Fruit fly (Drosophila melanogaster) whole organism, embryonic: Measurements from ENCODE around the gene CG3036.

Source experiments
- ATbp ChIP-seq: fragments of 200-800 bp; sonication (Bioruptor generic); optimal IDR thresholded peaks from 2 replicates; lab custom pipeline; 2017; ENCODE audit warnings: missing biosample characterization, mild to moderate bottlenecking, missing genetic modification characterization, missing genetic modification reagents
- Adf1 ChIP-seq: fragments of 200-800 bp; sonication (Bioruptor generic); IDR thresholded peaks from 2 replicates; pipeline ENCODE4 v1.3.6; 2022; ENCODE audit warnings: missing biosample characterization, missing genetic modification characterization
- CG10979 ChIP-seq: fragments of 200-800 bp; sonication (Bioruptor generic); optimal IDR thresholded peaks from 2 replicates; lab custom pipeline; 2018; ENCODE audit warnings: missing biosample characterization, mild to moderate bottlenecking, missing genetic modification characterization, moderate library complexity
- CG11504 ChIP-seq: fragments of 200-800 bp; sonication (Bioruptor generic); optimal IDR thresholded peaks from 3 replicates; lab custom pipeline; 2019; ENCODE audit warnings: missing biosample characterization, mild to moderate bottlenecking, missing genetic modification characterization, moderate library complexity
- CG12236 ChIP-seq: fragments of 200-800 bp; sonication (Bioruptor generic); optimal IDR thresholded peaks from 2 replicates; lab custom pipeline; 2016; ENCODE audit warnings: missing biosample characterization, missing genetic modification characterization
- CG12769 ChIP-seq: fragments of 200-800 bp; sonication (Bioruptor generic); optimal IDR thresholded peaks from 2 replicates; lab custom pipeline; 2019; ENCODE audit warnings: missing biosample characterization, mild to moderate bottlenecking, missing genetic modification characterization, moderate library complexity
- CG12942 ChIP-seq: fragments of 200-800 bp; sonication (Bioruptor generic); optimal IDR thresholded peaks from 3 replicates; lab custom pipeline; 2016; ENCODE audit warnings: missing biosample characterization, missing genetic modification characterization
- CG2129 ChIP-seq: fragments of 200-800 bp; sonication (Bioruptor generic); IDR thresholded peaks from 2 replicates; pipeline ENCODE4 v1.3.6; 2022; ENCODE audit warnings: missing biosample characterization, missing genetic modification characterization; ENCODE audit not compliant: partially characterized antibody
- CG34422 ChIP-seq: fragments of 200-800 bp; sonication (Bioruptor generic); IDR thresholded peaks from 3 replicates; pipeline ENCODE4 v1.3.6; 2022; ENCODE audit warnings: missing biosample characterization, missing genetic modification characterization
- CG43689 ChIP-seq: fragments of 200-800 bp; sonication (Bioruptor generic); IDR thresholded peaks from 2 replicates; pipeline ENCODE4 v1.3.6; 2022; ENCODE audit warnings: missing biosample characterization, missing genetic modification characterization
- CG4730 ChIP-seq: fragments of 200-800 bp; sonication (Bioruptor generic); IDR thresholded peaks from 2 replicates; pipeline ENCODE4 v1.3.6; 2022; ENCODE audit warnings: missing biosample characterization, missing genetic modification characterization
- CG6254 ChIP-seq: fragments of 200-800 bp; sonication (Bioruptor generic); optimal IDR thresholded peaks from 3 replicates; lab custom pipeline; 2017; ENCODE audit warnings: mild to moderate bottlenecking, missing biosample characterization, missing genetic modification reagents, missing genetic modification characterization
- CG6272 ChIP-seq: fragments of 200-800 bp; sonication (Bioruptor generic); IDR thresholded peaks from 2 replicates; pipeline ENCODE4 v1.3.6; 2022; ENCODE audit warnings: missing biosample characterization, missing genetic modification characterization
- CG6813 ChIP-seq: fragments of 200-800 bp; sonication (Bioruptor generic); optimal IDR thresholded peaks from 2 replicates; lab custom pipeline; 2017; ENCODE audit warnings: missing biosample characterization, missing genetic modification characterization, mild to moderate bottlenecking, moderate library complexity, missing genetic modification reagents
- CG7745 ChIP-seq: fragments of 200-800 bp; sonication (Bioruptor generic); optimal IDR thresholded peaks from 2 replicates; lab custom pipeline; 2018; ENCODE audit warnings: missing biosample characterization, mild to moderate bottlenecking, missing genetic modification characterization, moderate library complexity
- CG7839 ChIP-seq: fragments of 200-800 bp; sonication (Bioruptor generic); optimal IDR thresholded peaks from 3 replicates; lab custom pipeline; 2018; ENCODE audit warnings: missing biosample characterization, mild to moderate bottlenecking, missing genetic modification characterization, moderate library complexity
- CG8388 ChIP-seq: fragments of 200-800 bp; sonication (Bioruptor generic); optimal IDR thresholded peaks from 2 replicates; lab custom pipeline; 2019; ENCODE audit warnings: missing biosample characterization, mild to moderate bottlenecking, missing genetic modification characterization, moderate library complexity
- CG9437 ChIP-seq: fragments of 200-800 bp; sonication (Bioruptor generic); optimal IDR thresholded peaks from 2 replicates; lab custom pipeline; 2018; ENCODE audit warnings: missing biosample characterization, mild to moderate bottlenecking, missing genetic modification characterization
- CG9817 ChIP-seq: fragments of 200-800 bp; sonication (Bioruptor generic); optimal IDR thresholded peaks from 2 replicates; lab custom pipeline; 2018; ENCODE audit warnings: missing biosample characterization, mild to moderate bottlenecking, missing genetic modification characterization, moderate library complexity
- Camta ChIP-seq: fragments of 200-800 bp; sonication (Bioruptor generic); optimal IDR thresholded peaks from 2 replicates; lab custom pipeline; 2016; ENCODE audit warnings: missing biosample characterization, missing genetic modification characterization
- Fer3 ChIP-seq: fragments of 200-800 bp; sonication (Bioruptor generic); optimal IDR thresholded peaks from 2 replicates; lab custom pipeline; 2018; ENCODE audit warnings: missing biosample characterization, mild to moderate bottlenecking, missing genetic modification characterization, moderate library complexity
- HLHmδ ChIP-seq: fragments of 200-800 bp; sonication (Bioruptor generic); optimal IDR thresholded peaks from 2 replicates; lab custom pipeline; 2018; ENCODE audit warnings: missing biosample characterization, mild to moderate bottlenecking, missing genetic modification characterization, moderate library complexity
- Nf-YB ChIP-seq: fragments of 200-800 bp; sonication (Bioruptor generic); optimal IDR thresholded peaks from 3 replicates; lab custom pipeline; 2019; ENCODE audit warnings: missing biosample characterization, mild to moderate bottlenecking, missing genetic modification characterization, moderate library complexity
- Taf1 ChIP-seq: fragments of 200-800 bp; sonication (Bioruptor generic); IDR thresholded peaks from 2 replicates; pipeline ENCODE4 v1.3.6; 2022; ENCODE audit warnings: missing biosample characterization, missing genetic modification characterization
- Xrp1 ChIP-seq: fragments of 200-800 bp; sonication (Bioruptor generic); IDR thresholded peaks from 2 replicates; pipeline ENCODE4 v1.3.6; 2022; ENCODE audit warnings: missing biosample characterization, missing genetic modification characterization
- al ChIP-seq: fragments of 200-800 bp; sonication (Bioruptor generic); IDR thresholded peaks from 2 replicates; pipeline ENCODE4 v1.3.6; 2022; ENCODE audit warnings: missing biosample characterization, missing genetic modification characterization
- ap ChIP-seq: fragments of 200-800 bp; sonication (Bioruptor generic); IDR thresholded peaks from 2 replicates; pipeline ENCODE4 v1.3.6; 2022; ENCODE audit warnings: missing biosample characterization, missing genetic modification characterization
- ara ChIP-seq: fragments of 200-800 bp; sonication (Bioruptor generic); IDR thresholded peaks from 2 replicates; pipeline ENCODE4 v1.3.6; 2022; ENCODE audit warnings: missing biosample characterization, missing genetic modification characterization
- bbx ChIP-seq: fragments of 200-800 bp; sonication (Bioruptor generic); IDR thresholded peaks from 2 replicates; pipeline ENCODE4 v1.3.6; 2022; ENCODE audit warnings: missing biosample characterization, missing genetic modification characterization; ENCODE audit not compliant: partially characterized antibody
- cas ChIP-seq: fragments of 200-800 bp; sonication (Bioruptor generic); IDR thresholded peaks from 2 replicates; pipeline ENCODE4 v1.3.6; 2022; ENCODE audit warnings: missing biosample characterization, missing genetic modification characterization
- chinmo ChIP-seq: fragments of 200-800 bp; sonication (Bioruptor generic); IDR thresholded peaks from 4 replicates; pipeline ENCODE4 v1.3.6; 2022; ENCODE audit warnings: missing biosample characterization, missing genetic modification characterization; ENCODE audit not compliant: partially characterized antibody
- crol ChIP-seq: fragments of 200-800 bp; sonication (Bioruptor generic); IDR thresholded peaks from 2 replicates; pipeline ENCODE4 v1.3.6; 2022; ENCODE audit warnings: missing biosample characterization, missing genetic modification characterization
- da ChIP-seq: fragments of 200-800 bp; sonication (Bioruptor generic); optimal IDR thresholded peaks from 2 replicates; lab custom pipeline; 2016; ENCODE audit warnings: missing biosample characterization, missing genetic modification characterization
- dimm ChIP-seq: fragments of 200-800 bp; sonication (Bioruptor generic); IDR thresholded peaks from 2 replicates; pipeline ENCODE4 v1.3.6; 2022; ENCODE audit warnings: missing biosample characterization, missing genetic modification characterization
- fru ChIP-seq: fragments of >200 bp; optimal IDR thresholded peaks from 2 replicates; lab custom pipeline; 2017
- gcm ChIP-seq: fragments of 200-800 bp; sonication (Bioruptor generic); optimal IDR thresholded peaks from 2 replicates; lab custom pipeline; 2019; ENCODE audit warnings: missing biosample characterization, mild to moderate bottlenecking, missing genetic modification characterization, moderate library complexity
- gem ChIP-seq: fragments of 200-800 bp; sonication (Bioruptor generic); optimal IDR thresholded peaks from 2 replicates; lab custom pipeline; 2019; ENCODE audit warnings: missing biosample characterization, mild to moderate bottlenecking, missing genetic modification characterization, moderate library complexity
- grau ChIP-seq: fragments of 200-800 bp; optimal IDR thresholded peaks from 3 replicates; lab custom pipeline; 2019; ENCODE audit warnings: missing biosample characterization, mild to moderate bottlenecking, missing genetic modification characterization, moderate library complexity
- gro ChIP-seq: fragments of 200-800 bp; sonication (Bioruptor generic); optimal IDR thresholded peaks from 2 replicates; lab custom pipeline; 2016; ENCODE audit warnings: missing biosample characterization, missing genetic modification characterization
- lov ChIP-seq, 2 experiments: fragments of 200-800 bp in 1 of 2; fragments of >200 bp in 1 of 2; sonication (Bioruptor generic) in 1 of 2; IDR thresholded peaks in 1 of 2; optimal IDR thresholded peaks in 1 of 2; 2 replicates in 1 of 2; 3 replicates in 1 of 2; pipeline versions ENCODE4 v1.3.6 to Lab custom; 2017 to 2022; ENCODE audit warnings: missing biosample characterization in 1 of 2, missing genetic modification characterization in 1 of 2
- psq ChIP-seq: fragments of 200-800 bp; sonication (Bioruptor generic); optimal IDR thresholded peaks from 2 replicates; lab custom pipeline; 2017; ENCODE audit warnings: missing biosample characterization, missing genetic modification characterization
- sens ChIP-seq: fragments of 200-800 bp; sonication (Bioruptor generic); peaks from one replicate; lab custom pipeline; 2016; ENCODE audit warnings: missing biosample characterization, missing genetic modification characterization
- slbo ChIP-seq: fragments of 200-800 bp; sonication (Bioruptor generic); IDR thresholded peaks from 2 replicates; pipeline ENCODE4 v1.3.6; 2022; ENCODE audit warnings: missing biosample characterization, missing genetic modification characterization
- slp2 ChIP-seq: fragments of 200-800 bp; sonication (Bioruptor generic); optimal IDR thresholded peaks from 2 replicates; lab custom pipeline; 2016; ENCODE audit warnings: missing biosample characterization, missing genetic modification characterization
- ssp ChIP-seq: fragments of 200-800 bp; sonication (Bioruptor generic); IDR thresholded peaks from 2 replicates; pipeline ENCODE4 v1.3.6; 2022; ENCODE audit warnings: missing biosample characterization, missing genetic modification characterization
- sug ChIP-seq: fragments of 200-800 bp; optimal IDR thresholded peaks from 2 replicates; lab custom pipeline; 2019; ENCODE audit warnings: missing biosample characterization, mild to moderate bottlenecking, missing genetic modification characterization, moderate library complexity

The CG3036 gene

dm6 chr2L:4886645-4887044, 5.3 kb upstream of the CG3036 start (continued):
- no peak for TF ChIP-seq CG2129 (GFP tag; lab: Robert Waterston, UW)
- TF ChIP-seq CG7745, result no peak
- TF ChIP-seq sens (GFP tag; lab: Kevin White, UChicago), result peak; percentile 35
- peak; percentile 72 for TF ChIP-seq CG8388 (GFP tag; lab: Kevin White, UChicago)
- TF ChIP-seq CG12236 (GFP tag; lab: Kevin White, UChicago), result no peak
- TF ChIP-seq psq (GFP tag; lab: Kevin White, UChicago), result no peak
- 0 out of 2 replicates have a peak, but pooled peaks have one; percentile 38 for TF ChIP-seq crol (GFP tag; lab: Robert Waterston, UW)

dm6 chr2L:4887382-4888219, 4.3 kb upstream of the CG3036 start:
- TF ChIP-seq bbx (GFP tag; lab: Robert Waterston, UW), result no peak
- peak; percentile 33; the same call in 1 of the 2 replicates for TF ChIP-seq dimm (GFP tag; lab: Robert Waterston, UW)
- TF ChIP-seq CG10979 (tag; lab: Kevin White, UChicago), result peak; percentile 43
- TF ChIP-seq Xrp1, result peak; percentile 77
- no peak for TF ChIP-seq fru (lab: Kevin White, UChicago)
- peak; percentile 62 for TF ChIP-seq Fer3 (tag; lab: Kevin White, UChicago)
- peak; percentile 27 for TF ChIP-seq Camta (GFP tag; lab: Kevin White, UChicago)
- TF ChIP-seq CG34422 (GFP tag; lab: Robert Waterston, UW), result peak; percentile 59
- peak; percentile 24 for TF ChIP-seq ssp (GFP tag; lab: Robert Waterston, UW)
- TF ChIP-seq sug, result no peak
- peak; percentile 62 for TF ChIP-seq grau (tag; lab: Kevin White, UChicago)
- TF ChIP-seq CG7839, result peak; percentile 62
- 0 out of 2 replicates have a peak, but pooled peaks have one; percentile 11 for TF ChIP-seq cas
- peak; percentile 50 for TF ChIP-seq ATbp
- peak; percentile 58; the same call in 2 of the 4 replicates for TF ChIP-seq chinmo (GFP tag; lab: Robert Waterston, UW)
- peak; percentile 55 for TF ChIP-seq CG9817
- peak; percentile 52; the same call in 1 of the 2 replicates for TF ChIP-seq al
- no peak for TF ChIP-seq slp2 (GFP tag; lab: Kevin White, UChicago)
- TF ChIP-seq CG6254 (GFP tag; lab: Kevin White, UChicago), result peak; percentile 22
- TF ChIP-seq slbo (GFP tag; lab: Robert Waterston, UW), result peak; percentile 81
- no peak for TF ChIP-seq lov (optimal IDR thresholded peaks at IDR 0.05; lab: Kevin White, UChicago)
- peak; percentile 54; the same call in 1 of the 3 replicates for TF ChIP-seq lov (GFP tag; IDR thresholded peaks at IDR 0.05; lab: Robert Waterston, UW)
- peak; percentile 80 for TF ChIP-seq gem (tag; lab: Kevin White, UChicago)
- TF ChIP-seq Nf-YB (GFP tag; lab: Kevin White, UChicago), result peak; percentile 24
- TF ChIP-seq ara (GFP tag; lab: Robert Waterston, UW), result peak; percentile 64
- TF ChIP-seq ap (GFP tag; lab: Robert Waterston, UW), result peak; percentile 31; the same call in 1 of the 2 replicates
- TF ChIP-seq CG11504, result peak; percentile 67
- TF ChIP-seq da (GFP tag; lab: Kevin White, UChicago), result no peak
- peak; percentile 59 for TF ChIP-seq CG4730 (GFP tag; lab: Robert Waterston, UW)
- peak; percentile 17 for TF ChIP-seq CG12942 (GFP tag; lab: Kevin White, UChicago)
- no peak for TF ChIP-seq HLHmδ (GFP tag; lab: Kevin White, UChicago)
- TF ChIP-seq CG9437 (GFP tag; lab: Kevin White, UChicago), result peak; percentile 3
- peak; percentile 1 for TF ChIP-seq CG6813
- TF ChIP-seq gro, result no peak
- peak; percentile 15 for TF ChIP-seq gcm (GFP tag; lab: Kevin White, UChicago)
- peak; percentile 47; the same call in 1 of the 2 replicates for TF ChIP-seq Taf1
- peak; percentile 69 for TF ChIP-seq CG12769 (tag; lab: Kevin White, UChicago)
- peak; percentile 43; the same call in 1 of the 2 replicates for TF ChIP-seq CG43689 (GFP tag; lab: Robert Waterston, UW)
- TF ChIP-seq CG6272, result peak; percentile 38; the same call in 1 of the 2 replicates
- TF ChIP-seq Adf1 (GFP tag; lab: Robert Waterston, UW), result peak; percentile 94
